Fruit fly (Drosophila melanogaster): ENCODE data around the gene Fum2.

Fum2 gene

dm6 chrX:6677826-6678489 is 3.6 kb upstream of the Fum2 start, which contains the start of gene Fum1 (continued):
- no peak for TF ChIP-seq corto (GFP tag; optimal IDR thresholded peaks at IDR 0.05)
- TF ChIP-seq luna (GFP tag; optimal IDR thresholded peaks at IDR 0.05): no peak
- TF ChIP-seq CG10147 (GFP tag; optimal IDR thresholded peaks at IDR 0.05): peak; percentile 16
- no peak for TF ChIP-seq CG6765 (GFP tag; optimal IDR thresholded peaks at IDR 0.05)
- TF ChIP-seq her (GFP tag; optimal IDR thresholded peaks at IDR 0.05): peak; percentile 28
- TF ChIP-seq sug (tag; optimal IDR thresholded peaks at IDR 0.05): peak; percentile 39
- TF ChIP-seq CG11695 (GFP tag; IDR thresholded peaks at IDR 0.05): no peak
- TF ChIP-seq CG32767 (GFP tag; IDR thresholded peaks at IDR 0.05): no peak
- no peak for TF ChIP-seq CG8359 (GFP tag; optimal IDR thresholded peaks at IDR 0.05; ENCODE audit: borderline replicate concordance)
- no peak for TF ChIP-seq Dad (GFP tag; optimal IDR thresholded peaks at IDR 0.05)
- TF ChIP-seq hth (optimal IDR thresholded peaks at IDR 0.05): no peak
- no peak for TF ChIP-seq unpg (GFP tag; optimal IDR thresholded peaks at IDR 0.05)
- TF ChIP-seq gsb (GFP tag; IDR thresholded peaks at IDR 0.05): no peak
- no peak for TF ChIP-seq dysf (GFP tag; IDR thresholded peaks at IDR 0.05)
- no peak for TF ChIP-seq slou (GFP tag; optimal IDR thresholded peaks at IDR 0.05)
- TF ChIP-seq CG11247 (GFP tag; IDR thresholded peaks at IDR 0.05): no peak
- no peak for TF ChIP-seq CG17612 (GFP tag; IDR thresholded peaks at IDR 0.05)
- no peak for TF ChIP-seq cwo (GFP tag; optimal IDR thresholded peaks at IDR 0.05)
- no peak for TF ChIP-seq en (GFP tag; optimal IDR thresholded peaks at IDR 0.05)
- peak; percentile 34 for TF ChIP-seq phol (tag; optimal IDR thresholded peaks at IDR 0.05)
- no peak for TF ChIP-seq bcd (GFP tag; optimal IDR thresholded peaks at IDR 0.05)
- peak; percentile 24 for TF ChIP-seq CoRest (tag; optimal IDR thresholded peaks at IDR 0.05)
- no peak for TF ChIP-seq Hr78 (GFP tag; optimal IDR thresholded peaks at IDR 0.05)
- peak; percentile 98 for TF ChIP-seq CG4360 (GFP tag; IDR thresholded peaks at IDR 0.05)
- no peak for TF ChIP-seq CG7928 (GFP tag; optimal IDR thresholded peaks at IDR 0.05)
- no peak for TF ChIP-seq CG18764 (GFP tag; optimal IDR thresholded peaks at IDR 0.05)
- peak in 1 of 2 experiments; percentile 4 for TF ChIP-seq Eip74EF (GFP tag; optimal IDR thresholded peaks at IDR 0.05)
- peak; percentile 30 for TF ChIP-seq CG30403 (GFP tag; optimal IDR thresholded peaks at IDR 0.05)
- peak; percentile 25 for TF ChIP-seq CG12299 (tag; optimal IDR thresholded peaks at IDR 0.05)
- TF ChIP-seq p53 (GFP tag; optimal IDR thresholded peaks at IDR 0.05): no peak
- no peak for TF ChIP-seq onecut (GFP tag; IDR thresholded peaks at IDR 0.05)
- TF ChIP-seq chif (GFP tag; optimal IDR thresholded peaks at IDR 0.05): no peak
- TF ChIP-seq ERR (GFP tag; optimal IDR thresholded peaks at IDR 0.05): no peak
- no peak for TF ChIP-seq CG31441 (GFP tag; IDR thresholded peaks at IDR 0.05)
- TF ChIP-seq CG12104 (GFP tag; optimal IDR thresholded peaks at IDR 0.05): no peak
- no peak for TF ChIP-seq dmrt11E (tag; optimal IDR thresholded peaks at IDR 0.05)
- TF ChIP-seq CG7839 (tag; optimal IDR thresholded peaks at IDR 0.05): no peak
- no peak for TF ChIP-seq CG7745 (tag; optimal IDR thresholded peaks at IDR 0.05)
- no peak for TF ChIP-seq CG15601 (tag; optimal IDR thresholded peaks at IDR 0.05)
- no peak for TF ChIP-seq ab (GFP tag; optimal IDR thresholded peaks at IDR 0.05)
- TF ChIP-seq B-H1 (GFP tag; IDR thresholded peaks at IDR 0.05): no peak
- TF ChIP-seq shn (GFP tag; optimal IDR thresholded peaks at IDR 0.05): no peak
- no peak for TF ChIP-seq CG6854 (GFP tag; optimal IDR thresholded peaks at IDR 0.05)
- no peak for TF ChIP-seq trh (GFP tag; optimal IDR thresholded peaks at IDR 0.05)
- no peak for TF ChIP-seq CG16863 (GFP tag; optimal IDR thresholded peaks at IDR 0.05)
- TF ChIP-seq CG6254 (GFP tag; optimal IDR thresholded peaks at IDR 0.05): no peak
- no peak for TF ChIP-seq Nf-YA (GFP tag; IDR thresholded peaks at IDR 0.05)
- peak; percentile 74 for TF ChIP-seq CG14710 (tag; optimal IDR thresholded peaks at IDR 0.05)
- no peak for TF ChIP-seq chn (GFP tag; optimal IDR thresholded peaks at IDR 0.05)
- no peak for TF ChIP-seq sqz (GFP tag; optimal IDR thresholded peaks at IDR 0.05)
- TF ChIP-seq CG10979 (tag; optimal IDR thresholded peaks at IDR 0.05): no peak
